Fruit fly (Drosophila melanogaster) whole organism, embryonic: Measurements from ENCODE around the gene Hs6st.

Source experiments
- CG11247 ChIP-seq: fragments of 200-800 bp; sonication (Bioruptor generic); IDR thresholded peaks from 2 replicates; pipeline ENCODE4 v1.3.6; 2022; ENCODE audit warnings: missing biosample characterization, missing genetic modification characterization
- CG12659 ChIP-seq: fragments of 200-800 bp; sonication (Bioruptor generic); optimal IDR thresholded peaks from 3 replicates; lab custom pipeline; 2017; ENCODE audit warnings: mild to moderate bottlenecking, missing biosample characterization, missing genetic modification reagents, missing genetic modification characterization
- CG15011 ChIP-seq: fragments of 200-800 bp; sonication (Bioruptor generic); optimal IDR thresholded peaks from 3 replicates; lab custom pipeline; 2018; ENCODE audit warnings: missing biosample characterization, mild to moderate bottlenecking, missing genetic modification characterization
- CG15073 ChIP-seq: fragments of 200-800 bp; sonication (Bioruptor generic); optimal IDR thresholded peaks from 2 replicates; lab custom pipeline; 2016; ENCODE audit warnings: missing biosample characterization, missing genetic modification characterization
- CG15479 ChIP-seq: fragments of 200-800 bp; sonication (Bioruptor generic); optimal IDR thresholded peaks from 3 replicates; lab custom pipeline; 2019; ENCODE audit warnings: missing biosample characterization, mild to moderate bottlenecking, missing genetic modification characterization, moderate library complexity
- CG15514 ChIP-seq: fragments of 200-800 bp; sonication (Bioruptor generic); optimal IDR thresholded peaks from 3 replicates; lab custom pipeline; 2017; ENCODE audit warnings: missing biosample characterization, missing genetic modification characterization, mild to moderate bottlenecking, moderate library complexity, missing genetic modification reagents
- CG1602 ChIP-seq: fragments of 200-800 bp; sonication (Bioruptor generic); optimal IDR thresholded peaks from 3 replicates; lab custom pipeline; 2016; ENCODE audit warnings: missing biosample characterization, missing genetic modification characterization
- CG16779 ChIP-seq: fragments of 200-800 bp; sonication (Bioruptor generic); IDR thresholded peaks from 2 replicates; pipeline ENCODE4 v1.3.6; 2022; ENCODE audit warnings: missing biosample characterization, missing genetic modification characterization
- CG17328 ChIP-seq: fragments of 200-800 bp; sonication (Bioruptor generic); IDR thresholded peaks from 2 replicates; pipeline ENCODE4 v1.3.6; 2022; ENCODE audit warnings: missing biosample characterization, missing genetic modification characterization
- CG18262 ChIP-seq: fragments of 200-800 bp; optimal IDR thresholded peaks from 3 replicates; lab custom pipeline; 2019; ENCODE audit warnings: missing biosample characterization, mild to moderate bottlenecking, missing genetic modification characterization, moderate library complexity
- CG18764 ChIP-seq: fragments of 200-800 bp; sonication (Bioruptor generic); optimal IDR thresholded peaks from 3 replicates; lab custom pipeline; 2016; ENCODE audit warnings: missing biosample characterization, missing genetic modification characterization
- CG2116 ChIP-seq: fragments of 200-800 bp; sonication (Bioruptor generic); optimal IDR thresholded peaks from 3 replicates; lab custom pipeline; 2018; ENCODE audit warnings: missing biosample characterization, mild to moderate bottlenecking, missing genetic modification characterization
- CG3065 ChIP-seq: fragments of 200-800 bp; sonication (Bioruptor generic); optimal IDR thresholded peaks from 2 replicates; lab custom pipeline; 2016; ENCODE audit warnings: missing biosample characterization, missing genetic modification characterization
- CG34376 ChIP-seq: fragments of 200-800 bp; sonication (Bioruptor generic); optimal IDR thresholded peaks from 2 replicates; lab custom pipeline; 2018; ENCODE audit warnings: missing biosample characterization, mild to moderate bottlenecking, missing genetic modification characterization
- CG3995 ChIP-seq: fragments of 200-800 bp; sonication (Bioruptor generic); optimal IDR thresholded peaks from 3 replicates; lab custom pipeline; 2016; ENCODE audit warnings: missing biosample characterization, missing genetic modification characterization
- CG7786 ChIP-seq: fragments of 200-800 bp; sonication (Bioruptor generic); optimal IDR thresholded peaks from 2 replicates; lab custom pipeline; 2016; ENCODE audit warnings: missing biosample characterization, missing genetic modification characterization
- CG9215 ChIP-seq: fragments of 200-800 bp; sonication (Bioruptor generic); IDR thresholded peaks from 2 replicates; pipeline ENCODE4 v1.3.6; 2022; ENCODE audit warnings: missing biosample characterization, missing genetic modification characterization
- CG9932 ChIP-seq: fragments of 200-800 bp; sonication (Bioruptor generic); IDR thresholded peaks from 2 replicates; pipeline ENCODE4 v1.3.6; 2022; ENCODE audit warnings: missing biosample characterization, missing genetic modification characterization
- CTCF ChIP-seq: fragments of 200-800 bp; sonication (Bioruptor generic); optimal IDR thresholded peaks from 2 replicates; lab custom pipeline; 2017; ENCODE audit warnings: missing biosample characterization, mild to moderate bottlenecking, missing genetic modification characterization, moderate library complexity
- HLH54F ChIP-seq: fragments of 200-800 bp; sonication (Bioruptor generic); optimal IDR thresholded peaks from 3 replicates; lab custom pipeline; 2016; ENCODE audit warnings: missing biosample characterization, missing genetic modification characterization
- Hand ChIP-seq: fragments of 200-800 bp; sonication (Bioruptor generic); optimal IDR thresholded peaks from 2 replicates; lab custom pipeline; 2017; ENCODE audit warnings: mild to moderate bottlenecking, missing biosample characterization, missing genetic modification reagents, missing genetic modification characterization
- Jarid2 ChIP-seq: fragments of 200-800 bp; sonication (Bioruptor generic); optimal IDR thresholded peaks from 3 replicates; lab custom pipeline; 2017; ENCODE audit warnings: mild to moderate bottlenecking, missing biosample characterization, missing genetic modification reagents, missing genetic modification characterization
- Med ChIP-seq: fragments of 200-800 bp; sonication (Bioruptor generic); peaks from one replicate; lab custom pipeline; 2016; ENCODE audit warnings: missing biosample characterization, missing genetic modification characterization, mild to moderate bottlenecking, inconsistent platforms, moderate library complexity
- Ptx1 ChIP-seq: fragments of 200-800 bp; sonication (Bioruptor generic); IDR thresholded peaks from 2 replicates; pipeline ENCODE4 v1.3.6; 2022; ENCODE audit warnings: missing biosample characterization, missing genetic modification characterization
- Sin3A ChIP-seq: fragments of >200 bp; optimal IDR thresholded peaks from 2 replicates; lab custom pipeline; 2018
- Sox100B ChIP-seq: fragments of 200-800 bp; sonication (Bioruptor generic); optimal IDR thresholded peaks from 3 replicates; lab custom pipeline; 2018; ENCODE audit warnings: missing biosample characterization, mild to moderate bottlenecking, missing genetic modification characterization
- Spps ChIP-seq: fragments of 200-800 bp; sonication (Bioruptor generic); optimal IDR thresholded peaks from 2 replicates; lab custom pipeline; 2018; ENCODE audit warnings: missing biosample characterization, mild to moderate bottlenecking, missing genetic modification characterization
- Sry-β ChIP-seq: fragments of 200-800 bp; sonication (Bioruptor generic); optimal IDR thresholded peaks from 2 replicates; lab custom pipeline; 2018; ENCODE audit warnings: missing biosample characterization, mild to moderate bottlenecking, missing genetic modification characterization, moderate library complexity
- Ssrp ChIP-seq: fragments of 200-800 bp; sonication (Bioruptor generic); optimal IDR thresholded peaks from 2 replicates; lab custom pipeline; 2018; ENCODE audit warnings: missing biosample characterization, mild to moderate bottlenecking, missing genetic modification characterization, moderate library complexity
- Xbp1 ChIP-seq: fragments of 200-800 bp; sonication (Bioruptor generic); optimal IDR thresholded peaks from 3 replicates; lab custom pipeline; 2016; ENCODE audit warnings: missing biosample characterization, mild to moderate bottlenecking, missing genetic modification characterization
- bcd ChIP-seq: fragments of 200-800 bp; sonication (Bioruptor generic); optimal IDR thresholded peaks from 2 replicates; lab custom pipeline; 2017; ENCODE audit warnings: missing biosample characterization, mild to moderate bottlenecking, missing genetic modification characterization
- cad ChIP-seq: fragments of >200 bp; optimal IDR thresholded peaks from 2 replicates; lab custom pipeline; 2017; ENCODE audit warnings: missing biosample characterization, missing genetic modification characterization
- crol ChIP-seq: fragments of 200-800 bp; sonication (Bioruptor generic); IDR thresholded peaks from 2 replicates; pipeline ENCODE4 v1.3.6; 2022; ENCODE audit warnings: missing biosample characterization, missing genetic modification characterization
- dmrt11E ChIP-seq: fragments of 200-800 bp; sonication (Bioruptor generic); optimal IDR thresholded peaks from 3 replicates; lab custom pipeline; 2018; ENCODE audit warnings: missing biosample characterization, mild to moderate bottlenecking, missing genetic modification characterization, moderate library complexity
- fd64A ChIP-seq: fragments of 200-800 bp; sonication (Bioruptor generic); optimal IDR thresholded peaks from 3 replicates; lab custom pipeline; 2018; ENCODE audit warnings: missing biosample characterization, mild to moderate bottlenecking, missing genetic modification characterization
- grau ChIP-seq: fragments of 200-800 bp; optimal IDR thresholded peaks from 3 replicates; lab custom pipeline; 2019; ENCODE audit warnings: missing biosample characterization, mild to moderate bottlenecking, missing genetic modification characterization, moderate library complexity
- hb ChIP-seq: fragments of 200-800 bp; sonication (Bioruptor generic); IDR thresholded peaks from 3 replicates; pipeline ENCODE4 v1.3.6; 2022; ENCODE audit warnings: missing biosample characterization, missing genetic modification characterization; ENCODE audit not compliant: partially characterized antibody
- klu ChIP-seq: fragments of 200-800 bp; sonication (Bioruptor generic); IDR thresholded peaks from 2 replicates; pipeline ENCODE4 v1.3.6; 2022; ENCODE audit warnings: missing biosample characterization, missing genetic modification characterization
- knrl ChIP-seq: fragments of 200-800 bp; sonication (Bioruptor generic); IDR thresholded peaks from 3 replicates; pipeline ENCODE4 v1.3.6; 2022; ENCODE audit warnings: missing biosample characterization, missing genetic modification characterization; ENCODE audit not compliant: partially characterized antibody
- lilli ChIP-seq: fragments of 200-800 bp; sonication (Bioruptor generic); optimal IDR thresholded peaks from 3 replicates; lab custom pipeline; 2016; ENCODE audit warnings: missing biosample characterization, missing genetic modification characterization
- org-1 ChIP-seq: fragments of 200-800 bp; sonication (Bioruptor generic); optimal IDR thresholded peaks from 2 replicates; lab custom pipeline; 2017; ENCODE audit warnings: missing biosample characterization, missing genetic modification characterization
- run ChIP-seq: fragments of 200-800 bp; sonication (Bioruptor generic); optimal IDR thresholded peaks from 3 replicates; lab custom pipeline; 2018; ENCODE audit warnings: missing biosample characterization, mild to moderate bottlenecking, missing genetic modification characterization
- sens ChIP-seq: fragments of 200-800 bp; sonication (Bioruptor generic); peaks from one replicate; lab custom pipeline; 2016; ENCODE audit warnings: missing biosample characterization, missing genetic modification characterization
- sens-2 ChIP-seq: fragments of 200-800 bp; sonication (Bioruptor generic); IDR thresholded peaks from 2 replicates; pipeline ENCODE4 v1.3.6; 2022; ENCODE audit warnings: missing biosample characterization, missing genetic modification characterization
- sim ChIP-seq: fragments of 200-800 bp; sonication (Bioruptor generic); IDR thresholded peaks from 2 replicates; pipeline ENCODE4 v1.3.6; 2022; ENCODE audit warnings: missing biosample characterization, missing genetic modification characterization
- sima ChIP-seq: fragments of 200-800 bp; sonication (Bioruptor generic); optimal IDR thresholded peaks from 2 replicates; lab custom pipeline; 2016; ENCODE audit warnings: missing biosample characterization, missing genetic modification characterization
- so ChIP-seq: fragments of 200-800 bp; sonication (Bioruptor generic); IDR thresholded peaks from 3 replicates; pipeline ENCODE4 v1.3.6; 2022; ENCODE audit warnings: missing biosample characterization, missing genetic modification characterization
- sug ChIP-seq: fragments of 200-800 bp; optimal IDR thresholded peaks from 2 replicates; lab custom pipeline; 2019; ENCODE audit warnings: missing biosample characterization, mild to moderate bottlenecking, missing genetic modification characterization, moderate library complexity
- tgo ChIP-seq: fragments of 200-800 bp; sonication (Bioruptor generic); IDR thresholded peaks from 3 replicates; pipeline ENCODE4 v1.3.6; 2022; ENCODE audit warnings: missing biosample characterization, missing genetic modification characterization
- unc-4 ChIP-seq: fragments of 200-800 bp; sonication (Bioruptor generic); IDR thresholded peaks from 2 replicates; pipeline ENCODE4 v1.3.6; 2022; ENCODE audit warnings: missing biosample characterization, missing genetic modification characterization; ENCODE audit not compliant: partially characterized antibody
- vfl ChIP-seq: fragments of 200-800 bp; sonication (Bioruptor generic); optimal IDR thresholded peaks from 2 replicates; lab custom pipeline; 2016; ENCODE audit warnings: missing biosample characterization, missing genetic modification characterization
- yki ChIP-seq: fragments of >200 bp; optimal IDR thresholded peaks from 3 replicates; lab custom pipeline; 2018

Gene Hs6st

DNA sequence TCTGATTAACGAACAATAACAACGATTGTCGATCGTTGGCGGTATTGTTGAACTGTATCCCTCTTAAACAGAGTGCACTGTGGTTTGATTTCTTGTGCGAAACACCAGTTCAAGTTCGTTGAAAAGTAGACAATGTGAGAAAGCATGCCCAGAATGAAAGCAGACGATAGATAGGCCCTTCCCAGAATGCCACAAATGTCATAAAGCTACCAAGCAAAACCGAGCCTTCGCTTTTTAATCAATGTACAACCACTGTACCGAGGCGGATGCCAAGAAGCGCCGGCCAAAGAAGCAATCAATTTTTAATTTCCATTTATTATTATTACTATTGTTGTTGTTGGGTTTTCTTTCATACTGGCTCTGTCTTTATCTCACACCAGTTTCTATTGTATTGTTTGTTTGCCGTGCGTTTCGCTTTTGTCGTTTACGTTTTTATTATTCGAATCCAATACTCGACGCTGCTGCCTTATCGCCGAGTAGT lies 99.4 kb downstream of the Hs6st start (continued):
- no peak for TF ChIP-seq crol (GFP tag; lab: Robert Waterston, UW)
- peak; percentile 53; the same call in 1 of the 2 replicates for TF ChIP-seq klu (GFP tag; lab: Robert Waterston, UW)
- peak; percentile 74 for TF ChIP-seq CG15514 (GFP tag; lab: Kevin White, UChicago)
- TF ChIP-seq sim (GFP tag; lab: Robert Waterston, UW): peak; percentile 60; the same call in 1 of the 2 replicates
- peak; percentile 65 for TF ChIP-seq CG15011 (GFP tag; lab: Kevin White, UChicago)
- peak; percentile 68; the same call in 1 of the 2 replicates for TF ChIP-seq CG16779 (GFP tag; lab: Robert Waterston, UW)
- TF ChIP-seq grau (tag; lab: Kevin White, UChicago): peak; percentile 86
- TF ChIP-seq Sox100B (GFP tag; lab: Kevin White, UChicago): peak; percentile 76
- TF ChIP-seq Spps (tag; lab: Kevin White, UChicago): peak; percentile 36
- TF ChIP-seq CG34376 (GFP tag; lab: Kevin White, UChicago): peak; percentile 83
- peak; percentile 86 for TF ChIP-seq tgo (GFP tag; lab: Robert Waterston, UW)
- peak; percentile 16 for TF ChIP-seq CG15073 (GFP tag; lab: Kevin White, UChicago)
- TF ChIP-seq CG3995 (GFP tag; lab: Kevin White, UChicago): peak; percentile 29
- peak; percentile 52 for TF ChIP-seq Jarid2
- peak; percentile 64 for TF ChIP-seq Ssrp (tag; lab: Kevin White, UChicago)
- peak; percentile 62 for TF ChIP-seq CG18262 (tag; lab: Kevin White, UChicago)
- TF ChIP-seq HLH54F: peak; percentile 80
- TF ChIP-seq unc-4 (GFP tag; lab: Robert Waterston, UW): no peak
- no peak for TF ChIP-seq Sry-β (GFP tag; lab: Kevin White, UChicago)
- peak; percentile 77 for TF ChIP-seq org-1 (GFP tag; lab: Kevin White, UChicago)
- no peak for TF ChIP-seq CG15479 (GFP tag; lab: Kevin White, UChicago)
- TF ChIP-seq sens-2: peak; percentile 27; the same call in 1 of the 2 replicates
- TF ChIP-seq CG9932 (GFP tag; lab: Robert Waterston, UW): peak; percentile 76
- TF ChIP-seq lilli (GFP tag; lab: Kevin White, UChicago): peak; percentile 91
- TF ChIP-seq bcd (GFP tag; lab: Kevin White, UChicago): peak; percentile 72
- TF ChIP-seq CG18764: peak; percentile 70
- TF ChIP-seq knrl (GFP tag; lab: Robert Waterston, UW): no peak
- peak; percentile 27 for TF ChIP-seq CG2116 (GFP tag; lab: Kevin White, UChicago)
- TF ChIP-seq fd64A (GFP tag; lab: Kevin White, UChicago): peak; percentile 76
- peak; percentile 82 for TF ChIP-seq vfl
- peak; percentile 77 for TF ChIP-seq so
- TF ChIP-seq CG1602 (GFP tag; lab: Kevin White, UChicago): peak; percentile 71
- peak; percentile 56 for TF ChIP-seq run (tag; lab: Kevin White, UChicago)
- peak; percentile 91 for TF ChIP-seq CG17328 (GFP tag; lab: Robert Waterston, UW)
- no peak for TF ChIP-seq cad
- TF ChIP-seq CG3065 (GFP tag; lab: Kevin White, UChicago): peak; percentile 55
- TF ChIP-seq Hand (GFP tag; lab: Kevin White, UChicago): peak; percentile 56
- TF ChIP-seq dmrt11E: peak; percentile 55
- no peak for TF ChIP-seq hb (GFP tag; lab: Robert Waterston, UW)
- TF ChIP-seq CG7786: peak; percentile 77
- peak; percentile 69 for TF ChIP-seq CG11247 (GFP tag; lab: Robert Waterston, UW)
- TF ChIP-seq CG9215: peak; percentile 39; the same call in 1 of the 2 replicates
- peak; percentile 91 for TF ChIP-seq Ptx1 (GFP tag; lab: Robert Waterston, UW)
- no peak for TF ChIP-seq sima (GFP tag; lab: Kevin White, UChicago)
- TF ChIP-seq Sin3A (lab: Kevin White, UChicago): no peak
- TF ChIP-seq Med (GFP tag; lab: Kevin White, UChicago): peak; percentile 96
- TF ChIP-seq sug (tag; lab: Kevin White, UChicago): peak; percentile 80
- peak; percentile 25 for TF ChIP-seq CTCF (GFP tag; lab: Kevin White, UChicago)
- peak; percentile 81 for TF ChIP-seq CG12659 (GFP tag; lab: Kevin White, UChicago)
- TF ChIP-seq sens (GFP tag; lab: Kevin White, UChicago): peak; percentile 96
- no peak for TF ChIP-seq yki
- TF ChIP-seq Xbp1 (GFP tag; lab: Kevin White, UChicago): peak; percentile 85
